Fruit fly (Drosophila melanogaster) whole organism, embryonic: Measurements from ENCODE around the gene djl.
A peak's percentile ranks its signal among the peaks of the same experiment; 100 is the strongest.

Source experiments
- ATbp ChIP-seq: fragments of 200-800 bp; sonication (Bioruptor generic); optimal IDR thresholded peaks from 2 replicates; lab custom pipeline; 2017; ENCODE audit warnings: missing biosample characterization, mild to moderate bottlenecking, missing genetic modification characterization, missing genetic modification reagents
- Abd-B ChIP-seq: fragments of 200-800 bp; sonication (Bioruptor generic); optimal IDR thresholded peaks from 2 replicates; lab custom pipeline; 2018; ENCODE audit warnings: missing biosample characterization, mild to moderate bottlenecking, missing genetic modification characterization, moderate library complexity
- Asciz ChIP-seq: fragments of 200-800 bp; sonication (Bioruptor generic); optimal IDR thresholded peaks from 2 replicates; lab custom pipeline; 2017; ENCODE audit warnings: missing biosample characterization, mild to moderate bottlenecking, missing genetic modification characterization, missing genetic modification reagents
- Atf-2 ChIP-seq: fragments of 200-800 bp; sonication (Bioruptor generic); optimal IDR thresholded peaks from 2 replicates; lab custom pipeline; 2016; ENCODE audit warnings: missing biosample characterization, missing genetic modification characterization
- Blimp-1 ChIP-seq: fragments of 200-800 bp; sonication (Bioruptor generic); optimal IDR thresholded peaks from 3 replicates; lab custom pipeline; 2018; ENCODE audit warnings: missing biosample characterization, missing genetic modification characterization, mild to moderate bottlenecking, moderate library complexity, missing genetic modification reagents
- BtbVII ChIP-seq: fragments of 200-800 bp; sonication (Bioruptor generic); optimal IDR thresholded peaks from 3 replicates; lab custom pipeline; 2017; ENCODE audit warnings: missing biosample characterization, mild to moderate bottlenecking, missing genetic modification characterization
- CG1024 ChIP-seq: fragments of 200-800 bp; sonication (Bioruptor generic); IDR thresholded peaks from 2 replicates; pipeline ENCODE4 v1.3.6; 2022; ENCODE audit warnings: missing biosample characterization, missing genetic modification characterization
- CG10462 ChIP-seq: fragments of 200-800 bp; sonication (Bioruptor generic); optimal IDR thresholded peaks from 2 replicates; lab custom pipeline; 2016; ENCODE audit warnings: missing biosample characterization, missing genetic modification characterization
- CG13624 ChIP-seq: fragments of 200-800 bp; sonication (Bioruptor generic); optimal IDR thresholded peaks from 2 replicates; lab custom pipeline; 2016; ENCODE audit warnings: missing biosample characterization, missing genetic modification characterization
- CG15073 ChIP-seq: fragments of 200-800 bp; sonication (Bioruptor generic); optimal IDR thresholded peaks from 2 replicates; lab custom pipeline; 2016; ENCODE audit warnings: missing biosample characterization, missing genetic modification characterization
- CG1792 ChIP-seq: fragments of 200-800 bp; sonication (Bioruptor generic); optimal IDR thresholded peaks from 2 replicates; lab custom pipeline; 2016; ENCODE audit warnings: missing biosample characterization, missing genetic modification characterization
- CG2116 ChIP-seq: fragments of 200-800 bp; sonication (Bioruptor generic); optimal IDR thresholded peaks from 3 replicates; lab custom pipeline; 2018; ENCODE audit warnings: missing biosample characterization, mild to moderate bottlenecking, missing genetic modification characterization
- CG30020 ChIP-seq: fragments of 200-800 bp; optimal IDR thresholded peaks from 2 replicates; lab custom pipeline; 2019; ENCODE audit warnings: missing biosample characterization, mild to moderate bottlenecking, missing genetic modification characterization, moderate library complexity
- CG3847 ChIP-seq: fragments of 200-800 bp; sonication (Bioruptor generic); IDR thresholded peaks from 2 replicates; pipeline ENCODE4 v1.3.6; 2022; ENCODE audit warnings: missing biosample characterization, missing genetic modification characterization
- CG4360 ChIP-seq: fragments of 200-800 bp; sonication (Bioruptor generic); IDR thresholded peaks from 2 replicates; pipeline ENCODE4 v1.3.6; 2022; ENCODE audit warnings: missing biosample characterization, missing genetic modification characterization
- CG43689 ChIP-seq: fragments of 200-800 bp; sonication (Bioruptor generic); IDR thresholded peaks from 2 replicates; pipeline ENCODE4 v1.3.6; 2022; ENCODE audit warnings: missing biosample characterization, missing genetic modification characterization
- CG6654 ChIP-seq: fragments of 200-800 bp; sonication (Bioruptor generic); optimal IDR thresholded peaks from 2 replicates; lab custom pipeline; 2017; ENCODE audit warnings: missing biosample characterization, mild to moderate bottlenecking, missing genetic modification characterization
- CG6689 ChIP-seq: fragments of 200-800 bp; sonication (Bioruptor generic); IDR thresholded peaks from 2 replicates; pipeline ENCODE4 v1.3.6; 2022; ENCODE audit warnings: missing biosample characterization, missing genetic modification characterization
- CG6854 ChIP-seq: fragments of 200-800 bp; sonication (Bioruptor generic); optimal IDR thresholded peaks from 3 replicates; lab custom pipeline; 2017; ENCODE audit warnings: missing biosample characterization, mild to moderate bottlenecking, missing genetic modification characterization
- CG7372 ChIP-seq: fragments of 200-800 bp; sonication (Bioruptor generic); IDR thresholded peaks from 2 replicates; pipeline ENCODE4 v1.3.6; 2022; ENCODE audit warnings: missing biosample characterization, missing genetic modification characterization
- CG7786 ChIP-seq: fragments of 200-800 bp; sonication (Bioruptor generic); optimal IDR thresholded peaks from 2 replicates; lab custom pipeline; 2016; ENCODE audit warnings: missing biosample characterization, missing genetic modification characterization
- CTCF ChIP-seq: fragments of 200-800 bp; sonication (Bioruptor generic); optimal IDR thresholded peaks from 2 replicates; lab custom pipeline; 2017; ENCODE audit warnings: missing biosample characterization, mild to moderate bottlenecking, missing genetic modification characterization, moderate library complexity
- CrebB ChIP-seq: fragments of 200-800 bp; sonication (Bioruptor generic); optimal IDR thresholded peaks from 3 replicates; lab custom pipeline; 2018; ENCODE audit warnings: missing biosample characterization, mild to moderate bottlenecking, missing genetic modification characterization
- Dad ChIP-seq: fragments of 200-800 bp; sonication (Bioruptor generic); optimal IDR thresholded peaks from 3 replicates; lab custom pipeline; 2016; ENCODE audit warnings: missing biosample characterization, missing genetic modification characterization
- Drgx ChIP-seq: fragments of 200-800 bp; sonication (Bioruptor generic); IDR thresholded peaks from 2 replicates; pipeline ENCODE4 v1.3.6; 2022; ENCODE audit warnings: missing biosample characterization, missing genetic modification characterization
- HLHmδ ChIP-seq: fragments of 200-800 bp; sonication (Bioruptor generic); optimal IDR thresholded peaks from 2 replicates; lab custom pipeline; 2018; ENCODE audit warnings: missing biosample characterization, mild to moderate bottlenecking, missing genetic modification characterization, moderate library complexity
- Mrtf ChIP-seq: fragments of 200-800 bp; sonication (Bioruptor generic); IDR thresholded peaks from 3 replicates; pipeline ENCODE4 v1.3.6; 2022; ENCODE audit warnings: missing biosample characterization, missing genetic modification characterization
- Six4 ChIP-seq: fragments of 200-800 bp; sonication (Bioruptor generic); optimal IDR thresholded peaks from 2 replicates; lab custom pipeline; 2016; ENCODE audit warnings: missing biosample characterization, missing genetic modification characterization
- Sry-β ChIP-seq: fragments of 200-800 bp; sonication (Bioruptor generic); optimal IDR thresholded peaks from 2 replicates; lab custom pipeline; 2018; ENCODE audit warnings: missing biosample characterization, mild to moderate bottlenecking, missing genetic modification characterization, moderate library complexity
- Trl ChIP-seq, 3 experiments: fragments of >200 bp in 2 of 3; fragments of 200-800 bp in 1 of 3; sonication (Bioruptor generic) in 1 of 3; optimal IDR thresholded peaks; 2 replicates in 1 of 3; 3 replicates in 2 of 3; lab custom pipeline; 2016 to 2017; ENCODE audit warnings: missing biosample characterization in 1 of 3, missing genetic modification characterization in 1 of 3
- bigmax ChIP-seq: fragments of 200-800 bp; sonication (Bioruptor generic); optimal IDR thresholded peaks from 2 replicates; lab custom pipeline; 2018; ENCODE audit warnings: missing biosample characterization, mild to moderate bottlenecking, missing genetic modification characterization
- bowl ChIP-seq: fragments of 200-800 bp; sonication (Bioruptor generic); IDR thresholded peaks from 2 replicates; pipeline ENCODE4 v1.3.6; 2022; ENCODE audit warnings: missing biosample characterization, missing genetic modification characterization
- chif ChIP-seq, 2 experiments: fragments of 200-800 bp; sonication (Bioruptor generic); optimal IDR thresholded peaks; 3 replicates each; lab custom pipeline; 2016; ENCODE audit warnings: missing biosample characterization in 2 of 2, missing genetic modification characterization in 2 of 2
- chinmo ChIP-seq: fragments of 200-800 bp; sonication (Bioruptor generic); IDR thresholded peaks from 4 replicates; pipeline ENCODE4 v1.3.6; 2022; ENCODE audit warnings: missing biosample characterization, missing genetic modification characterization; ENCODE audit not compliant: partially characterized antibody
- da ChIP-seq: fragments of 200-800 bp; sonication (Bioruptor generic); optimal IDR thresholded peaks from 2 replicates; lab custom pipeline; 2016; ENCODE audit warnings: missing biosample characterization, missing genetic modification characterization
- danr ChIP-seq: fragments of 200-800 bp; sonication (Bioruptor generic); IDR thresholded peaks from 2 replicates; pipeline ENCODE4 v1.3.6; 2022; ENCODE audit warnings: missing biosample characterization, missing genetic modification characterization
- dm ChIP-seq: fragments of 200-800 bp; sonication (Bioruptor generic); optimal IDR thresholded peaks from 3 replicates; lab custom pipeline; 2016; ENCODE audit warnings: missing biosample characterization, missing genetic modification characterization
- fd96Cb ChIP-seq: fragments of 200-800 bp; sonication (Bioruptor generic); optimal IDR thresholded peaks from 2 replicates; lab custom pipeline; 2018; ENCODE audit warnings: missing biosample characterization, mild to moderate bottlenecking, missing genetic modification characterization, moderate library complexity
- fu2 ChIP-seq: fragments of 200-800 bp; sonication (Bioruptor generic); optimal IDR thresholded peaks from 2 replicates; lab custom pipeline; 2016; ENCODE audit warnings: missing biosample characterization, missing genetic modification characterization
- gcm ChIP-seq: fragments of 200-800 bp; sonication (Bioruptor generic); optimal IDR thresholded peaks from 2 replicates; lab custom pipeline; 2019; ENCODE audit warnings: missing biosample characterization, mild to moderate bottlenecking, missing genetic modification characterization, moderate library complexity
- gro ChIP-seq: fragments of 200-800 bp; sonication (Bioruptor generic); optimal IDR thresholded peaks from 2 replicates; lab custom pipeline; 2016; ENCODE audit warnings: missing biosample characterization, missing genetic modification characterization
- hth ChIP-seq: fragments of >200 bp; optimal IDR thresholded peaks from 2 replicates; lab custom pipeline; 2017; ENCODE audit warnings: inconsistent platforms
- kni ChIP-seq: fragments of 200-800 bp; sonication (Bioruptor generic); optimal IDR thresholded peaks from 3 replicates; lab custom pipeline; 2017; ENCODE audit warnings: mild to moderate bottlenecking, missing biosample characterization, missing genetic modification reagents, missing genetic modification characterization
- knrl ChIP-seq: fragments of 200-800 bp; sonication (Bioruptor generic); IDR thresholded peaks from 3 replicates; pipeline ENCODE4 v1.3.6; 2022; ENCODE audit warnings: missing biosample characterization, missing genetic modification characterization; ENCODE audit not compliant: partially characterized antibody
- nerfin-1 ChIP-seq: fragments of 200-800 bp; sonication (Bioruptor generic); optimal IDR thresholded peaks from 3 replicates; lab custom pipeline; 2019; ENCODE audit warnings: missing biosample characterization, mild to moderate bottlenecking, missing genetic modification characterization, moderate library complexity
- seq ChIP-seq: fragments of 200-800 bp; sonication (Bioruptor generic); IDR thresholded peaks from 2 replicates; pipeline ENCODE4 v1.3.6; 2022; ENCODE audit warnings: missing biosample characterization, missing genetic modification characterization
- so ChIP-seq: fragments of 200-800 bp; sonication (Bioruptor generic); IDR thresholded peaks from 3 replicates; pipeline ENCODE4 v1.3.6; 2022; ENCODE audit warnings: missing biosample characterization, missing genetic modification characterization
- tio ChIP-seq: fragments of 200-800 bp; sonication (Bioruptor generic); optimal IDR thresholded peaks from 2 replicates; lab custom pipeline; 2017; ENCODE audit warnings: missing biosample characterization, missing genetic modification characterization, inconsistent platforms
- vvl ChIP-seq: fragments of 200-800 bp; sonication (Bioruptor generic); IDR thresholded peaks from 2 replicates; pipeline ENCODE4 v1.3.6; 2022; ENCODE audit warnings: missing biosample characterization, missing genetic modification characterization

Gene djl

dm6 chr3R:7102853-7103833 lies 42.6 kb downstream of the djl start (continued):
- TF ChIP-seq CG1024 (GFP tag; lab: Robert Waterston, UW) = no peak
- peak; percentile 50 for TF ChIP-seq HLHmδ (GFP tag; lab: Kevin White, UChicago)
- TF ChIP-seq Trl (optimal IDR thresholded peaks at IDR 0.05; lab: Kevin White, UChicago) = peak; percentile 88 to 100
- no peak for TF ChIP-seq Trl (GFP tag; optimal IDR thresholded peaks at IDR 0.05; lab: Kevin White, UChicago)
- no peak for TF ChIP-seq CG30020
- TF ChIP-seq tio (GFP tag; lab: Kevin White, UChicago) = no peak
- 0 out of 2 replicates have a peak, but pooled peaks have one; percentile 16 for TF ChIP-seq Drgx (GFP tag; lab: Robert Waterston, UW)
- TF ChIP-seq seq (GFP tag; lab: Robert Waterston, UW) = peak; percentile 70
- no peak for TF ChIP-seq Mrtf (GFP tag; lab: Robert Waterston, UW)
- TF ChIP-seq fd96Cb (tag; lab: Kevin White, UChicago) = no peak
- no peak for TF ChIP-seq CG7786
- TF ChIP-seq CG2116 (GFP tag; lab: Kevin White, UChicago) = peak; percentile 11
- TF ChIP-seq hth (lab: Kevin White, UChicago) = no peak
- no peak for TF ChIP-seq CG7372
- peak; percentile 71 for TF ChIP-seq kni
- peak; percentile 89 for TF ChIP-seq gcm (GFP tag; lab: Kevin White, UChicago)
- no peak for TF ChIP-seq ATbp (GFP tag; lab: Kevin White, UChicago)
- no peak for TF ChIP-seq Dad (GFP tag; lab: Kevin White, UChicago)
- peak; percentile 58; the same call in 1 of the 2 replicates for TF ChIP-seq vvl (GFP tag; lab: Robert Waterston, UW)
- no peak for TF ChIP-seq CG3847 (GFP tag; lab: Robert Waterston, UW)
- TF ChIP-seq Atf-2 (GFP tag; lab: Kevin White, UChicago) = no peak
- no peak for TF ChIP-seq CG6689
- TF ChIP-seq CG15073 (GFP tag; lab: Kevin White, UChicago) = no peak
- 0 out of 3 replicates have a peak, but pooled peaks have one; percentile 9 for TF ChIP-seq so (GFP tag; lab: Robert Waterston, UW)
- peak; percentile 19 for TF ChIP-seq CrebB (tag; lab: Kevin White, UChicago)
- TF ChIP-seq CTCF (GFP tag; lab: Kevin White, UChicago) = no peak
- TF ChIP-seq BtbVII (GFP tag; lab: Kevin White, UChicago) = no peak
- TF ChIP-seq chinmo (GFP tag; lab: Robert Waterston, UW) = 0 out of 4 replicates have a peak, but pooled peaks have one; percentile 60
- peak; percentile 42 for TF ChIP-seq CG6854 (GFP tag; lab: Kevin White, UChicago)
- TF ChIP-seq danr (GFP tag; lab: Robert Waterston, UW) = no peak
- TF ChIP-seq dm (GFP tag; lab: Kevin White, UChicago) = no peak
- TF ChIP-seq gro (GFP tag; lab: Kevin White, UChicago) = no peak
- TF ChIP-seq CG4360 = peak; percentile 91
- no peak for TF ChIP-seq da
- no peak for TF ChIP-seq CG6654 (GFP tag; lab: Kevin White, UChicago)
- TF ChIP-seq bowl (GFP tag; lab: Robert Waterston, UW) = no peak
- no peak for TF ChIP-seq CG10462 (GFP tag; lab: Kevin White, UChicago)
- TF ChIP-seq Sry-β (GFP tag; lab: Kevin White, UChicago) = no peak
- no peak for TF ChIP-seq Abd-B (GFP tag; lab: Kevin White, UChicago)
- TF ChIP-seq chif (GFP tag; optimal IDR thresholded peaks at IDR 0.05; lab: Kevin White, UChicago) = no peak
- no peak for TF ChIP-seq knrl (GFP tag; lab: Robert Waterston, UW)
- no peak for TF ChIP-seq bigmax (GFP tag; lab: Kevin White, UChicago)
- TF ChIP-seq CG43689 (GFP tag; lab: Robert Waterston, UW) = no peak
- TF ChIP-seq CG13624 = no peak
- no peak for TF ChIP-seq fu2
- no peak for TF ChIP-seq Six4 (GFP tag; lab: Kevin White, UChicago)
- no peak for TF ChIP-seq Blimp-1 (GFP tag; lab: Kevin White, UChicago)
- no peak for TF ChIP-seq CG1792 (GFP tag; lab: Kevin White, UChicago)
- peak; percentile 7 for TF ChIP-seq nerfin-1 (tag; lab: Kevin White, UChicago)
- peak; percentile 7 for TF ChIP-seq Asciz (GFP tag; lab: Kevin White, UChicago)
